Worm (Caenorhabditis elegans) whole organism, L4 larva: ENCODE results near the gene Y22D7AR.14.

Experiments used
- D1046.2 ChIP-seq: fragments of 200-800 bp; sonication (Bioruptor generic); IDR thresholded peaks from 2 replicates; pipeline ENCODE4 v1.3.6; 2022; ENCODE audit warnings: missing genetic modification characterization, missing compliant biosample characterization
- F26F4.8 ChIP-seq: fragments of 200-800 bp; sonication (Bioruptor generic); conservative IDR thresholded peaks from 2 replicates; pipeline ENCODE4 v1.3.6; 2022; ENCODE audit warnings: missing genetic modification characterization, missing compliant biosample characterization
- T26A8.4 ChIP-seq: fragments of 200-800 bp; sonication (Bioruptor generic); IDR thresholded peaks from 2 replicates; pipeline ENCODE4 v1.3.6; 2022; ENCODE audit warnings: missing genetic modification characterization, missing compliant biosample characterization
- Y48G9A.11 ChIP-seq: fragments of 200-800 bp; sonication (Bioruptor generic); IDR thresholded peaks from 2 replicates; pipeline ENCODE4 v1.3.6; 2022; ENCODE audit warnings: missing genetic modification reagents, missing genetic modification characterization, missing compliant biosample characterization
- Y5F2A.4 ChIP-seq: fragments of 200-800 bp; sonication (Bioruptor generic); optimal IDR thresholded peaks from 2 replicates; lab custom pipeline; 2018; ENCODE audit warnings: mild to moderate bottlenecking, missing genetic modification characterization, missing compliant biosample characterization
- ZK546.5 ChIP-seq, 2 experiments: sonication (generic microtip); optimal IDR thresholded peaks; 2 replicates each; lab custom pipeline; 2017; ENCODE audit warnings: missing biosample characterization in 2 of 2, missing genetic modification characterization in 2 of 2
- aha-1 ChIP-seq: fragments of 150-350 bp; peaks from one replicate; lab custom pipeline; 2014; ENCODE audit warnings: missing biosample characterization, missing genetic modification characterization
- arid-1 ChIP-seq: fragments of 200-800 bp; sonication (Bioruptor generic); conservative IDR thresholded peaks from 2 replicates; pipeline ENCODE4 v1.3.6; 2022; ENCODE audit warnings: missing genetic modification reagents, missing genetic modification characterization, missing compliant biosample characterization
- ceh-62 ChIP-seq: sonication (generic microtip); optimal IDR thresholded peaks from 2 replicates; lab custom pipeline; 2017; ENCODE audit warnings: missing biosample characterization, missing genetic modification characterization
- ces-1 ChIP-seq: fragments of 150-350 bp; sonication (generic microtip); optimal IDR thresholded peaks from 4 replicates; lab custom pipeline; 2014; ENCODE audit warnings: missing biosample characterization, missing genetic modification reagents, missing genetic modification characterization
- ctbp-1 ChIP-seq: fragments of 200-800 bp; sonication (Bioruptor generic); IDR thresholded peaks from 2 replicates; pipeline ENCODE4 v1.3.6; 2022; ENCODE audit warnings: missing genetic modification reagents, missing genetic modification characterization, missing compliant biosample characterization
- dmd-6 ChIP-seq: fragments of 200-800 bp; sonication (Bioruptor generic); IDR thresholded peaks from 2 replicates; pipeline ENCODE4 v1.3.6; 2022; ENCODE audit warnings: missing genetic modification reagents, missing genetic modification characterization, missing compliant biosample characterization
- dpl-1 ChIP-seq: fragments of 150-350 bp; optimal IDR thresholded peaks from 2 replicates; lab custom pipeline; 2014; ENCODE audit warnings: missing biosample characterization, missing genetic modification reagents, missing genetic modification characterization
- fkh-10 ChIP-seq: fragments of 150-350 bp; optimal IDR thresholded peaks from 2 replicates; lab custom pipeline; 2014; ENCODE audit warnings: missing biosample characterization, missing genetic modification reagents, missing genetic modification characterization
- hlh-30 ChIP-seq: sonication (generic microtip); optimal IDR thresholded peaks from 2 replicates; lab custom pipeline; 2017; ENCODE audit warnings: antibody characterized with exemption, mild to moderate bottlenecking, missing genetic modification characterization, missing compliant biosample characterization; ENCODE audit not compliant: insufficient read depth
- jun-1 ChIP-seq: fragments of 150-350 bp; optimal IDR thresholded peaks from 2 replicates; lab custom pipeline; 2014; ENCODE audit warnings: missing biosample characterization, missing genetic modification reagents, missing genetic modification characterization
- lim-7 ChIP-seq: fragments of 200-800 bp; sonication (Bioruptor generic); IDR thresholded peaks from 2 replicates; pipeline ENCODE4 v1.3.6; 2022; ENCODE audit warnings: missing genetic modification characterization, missing compliant biosample characterization
- lin-38 ChIP-seq: fragments of 200-800 bp; sonication (Bioruptor generic); IDR thresholded peaks from 2 replicates; pipeline ENCODE4 v1.3.6; 2022; ENCODE audit warnings: missing genetic modification reagents, missing genetic modification characterization, missing compliant biosample characterization
- lir-3 ChIP-seq: sonication (generic microtip); optimal IDR thresholded peaks from 2 replicates; lab custom pipeline; 2016; ENCODE audit warnings: mild to moderate bottlenecking, missing genetic modification characterization, missing compliant biosample characterization
- lsy-2 ChIP-seq, 2 experiments: fragments of 150-350 bp in 1 of 2; sonication (generic microtip) in 1 of 2; optimal IDR thresholded peaks; 2 replicates each; lab custom pipeline; 2014 to 2017; ENCODE audit warnings: missing biosample characterization in 2 of 2, missing genetic modification characterization in 2 of 2
- mep-1 ChIP-seq: fragments of 150-350 bp; sonication (generic microtip); optimal IDR thresholded peaks from 3 replicates; lab custom pipeline; 2014; ENCODE audit warnings: missing biosample characterization, missing genetic modification characterization
- mxl-2 ChIP-seq: fragments of 200-800 bp; sonication (Bioruptor generic); conservative IDR thresholded peaks from 2 replicates; pipeline ENCODE4 v1.3.6; 2022; ENCODE audit warnings: missing genetic modification reagents, missing genetic modification characterization, missing compliant biosample characterization
- mxl-3 ChIP-seq: fragments of 200-800 bp; sonication (Bioruptor generic); optimal IDR thresholded peaks from 2 replicates; lab custom pipeline; 2018; ENCODE audit warnings: mild to moderate bottlenecking, missing genetic modification characterization, missing compliant biosample characterization
- nhr-237 ChIP-seq: sonication (generic microtip); optimal IDR thresholded peaks from 2 replicates; lab custom pipeline; 2017; ENCODE audit warnings: missing biosample characterization, missing genetic modification characterization
- nhr-25 ChIP-seq: sonication (generic microtip); optimal IDR thresholded peaks from 2 replicates; lab custom pipeline; 2017; ENCODE audit warnings: missing genetic modification characterization, mild to moderate bottlenecking, missing compliant biosample characterization, antibody characterized with exemption, moderate library complexity, borderline replicate concordance; ENCODE audit not compliant: insufficient read depth
- nhr-41 ChIP-seq: fragments of 200-800 bp; sonication (Bioruptor generic); IDR thresholded peaks from 2 replicates; pipeline ENCODE4 v1.3.6; 2022; ENCODE audit warnings: missing genetic modification reagents, missing genetic modification characterization, missing compliant biosample characterization
- nhr-6 ChIP-seq: fragments of 150-350 bp; optimal IDR thresholded peaks from 2 replicates; lab custom pipeline; 2014; ENCODE audit warnings: missing biosample characterization, missing genetic modification characterization
- nhr-76 ChIP-seq: fragments of 150-350 bp; optimal IDR thresholded peaks from 2 replicates; lab custom pipeline; 2014; ENCODE audit warnings: missing biosample characterization, missing genetic modification characterization
- nhr-77 ChIP-seq: fragments of 150-350 bp; optimal IDR thresholded peaks from 2 replicates; lab custom pipeline; 2014; ENCODE audit warnings: missing biosample characterization, missing genetic modification characterization
- pqm-1 ChIP-seq: sonication (generic microtip); optimal IDR thresholded peaks from 2 replicates; lab custom pipeline; 2017; ENCODE audit warnings: missing biosample characterization, missing genetic modification characterization
- set-16 ChIP-seq: fragments of 200-800 bp; sonication (Bioruptor generic); IDR thresholded peaks from 2 replicates; pipeline ENCODE4 v1.3.6; 2022; ENCODE audit warnings: missing genetic modification reagents, missing genetic modification characterization, missing compliant biosample characterization
- snpc-1.2 ChIP-seq: fragments of 200-800 bp; sonication (Bioruptor generic); IDR thresholded peaks from 2 replicates; pipeline ENCODE4 v1.3.6; 2022; ENCODE audit warnings: missing genetic modification reagents, missing genetic modification characterization, missing compliant biosample characterization
- spr-1 ChIP-seq: sonication (generic microtip); optimal IDR thresholded peaks from 2 replicates; lab custom pipeline; 2016; ENCODE audit warnings: mild to moderate bottlenecking, missing genetic modification characterization, missing compliant biosample characterization
- tag-97 ChIP-seq: fragments of 200-800 bp; sonication (Bioruptor generic); IDR thresholded peaks from 2 replicates; pipeline ENCODE4 v1.3.6; 2022; ENCODE audit warnings: missing genetic modification characterization, missing compliant biosample characterization
- tra-1 ChIP-seq: fragments of 200-800 bp; sonication (Bioruptor generic); IDR thresholded peaks from 2 replicates; pipeline ENCODE4 v1.3.6; 2022; ENCODE audit warnings: missing genetic modification reagents, missing genetic modification characterization, missing compliant biosample characterization
- unc-62 ChIP-seq, 3 experiments: fragments of 150-350 bp in 1 of 3; sonication (generic microtip); optimal IDR thresholded peaks in 2 of 3; peaks in 1 of 3; 1 replicate in 1 of 3; 2 replicates in 2 of 3; lab custom pipeline; 2014 to 2017; ENCODE audit warnings: missing biosample characterization in 3 of 3, missing genetic modification characterization in 3 of 3, missing genetic modification reagents in 3 of 3, missing genotype in 1 of 3
- vab-7 ChIP-seq: fragments of 200-800 bp; sonication (Bioruptor generic); IDR thresholded peaks from 2 replicates; pipeline ENCODE4 v1.3.6; 2022; ENCODE audit warnings: missing genetic modification reagents, missing genetic modification characterization, missing compliant biosample characterization
- zag-1 ChIP-seq: fragments of 150-350 bp; optimal IDR thresholded peaks from 2 replicates; lab custom pipeline; 2014; ENCODE audit warnings: missing biosample characterization, missing genetic modification characterization
- zfp-3 ChIP-seq: fragments of 200-800 bp; sonication (Bioruptor generic); conservative IDR thresholded peaks from 2 replicates; pipeline ENCODE4 v1.3.6; 2022; ENCODE audit warnings: missing genetic modification reagents, missing genetic modification characterization, missing compliant biosample characterization
- ztf-7 ChIP-seq: fragments of 150-350 bp; optimal IDR thresholded peaks from 2 replicates; lab custom pipeline; 2014; ENCODE audit warnings: missing biosample characterization, missing genetic modification characterization

Gene Y22D7AR.14

ce11 chrIII:1689927-1690326 lies at the start of gene Y22D7AR.14:
Gene Y22D7AR.14 (minus strand): TSS chrIII:1690027.
- TF ChIP-seq Y5F2A.4, result no peak
- no peak for TF ChIP-seq lsy-2 (tag; optimal IDR thresholded peaks at IDR 0.05; lab: Kevin White, UChicago)
- no peak for TF ChIP-seq ceh-62 (tag; lab: Kevin White, UChicago)
- no peak for TF ChIP-seq mep-1 (tag; lab: Kevin White, UChicago)
- no peak for TF ChIP-seq Y48G9A.11 (GFP tag; lab: Robert Waterston, UW)
- TF ChIP-seq zfp-3 (GFP tag; lab: Robert Waterston, UW), result no peak
- TF ChIP-seq unc-62 (GFP tag; optimal IDR thresholded peaks at IDR 0.05 in 1 of 2; lab: Kevin White, UChicago), result no peak
- TF ChIP-seq unc-62 (tag; optimal IDR thresholded peaks at IDR 0.05; lab: Kevin White, UChicago), result no peak
- no peak for TF ChIP-seq D1046.2 (GFP tag; lab: Robert Waterston, UW)
- TF ChIP-seq pqm-1, result no peak
- no peak for TF ChIP-seq zag-1 (tag; lab: Kevin White, UChicago)

ce11 chrIII:1733412-1733811 lies 43.6 kb upstream of the Y22D7AR.14 start:
- TF ChIP-seq unc-62 (GFP tag; optimal IDR thresholded peaks at IDR 0.05 in 1 of 2; lab: Kevin White, UChicago), result peak in 1 of 2 experiments; percentile 6
- TF ChIP-seq unc-62 (tag; optimal IDR thresholded peaks at IDR 0.05; lab: Kevin White, UChicago), result no peak
- no peak for TF ChIP-seq nhr-76 (tag; lab: Kevin White, UChicago)
- TF ChIP-seq fkh-10 (GFP tag; lab: Kevin White, UChicago), result peak; percentile 31
- TF ChIP-seq mxl-3 (GFP tag; lab: Kevin White, UChicago), result no peak

- TF ChIP-seq set-16 (peak; percentile 28; the same call in 1 of the 2 replicates), lin-38 (no peak), lir-3 (tag; lab: Kevin White, UChicago) (no peak)
Measured at ce11 chrIII:1733001-1733400, 43.2 kb upstream of the Y22D7AR.14 start, which contains the start of gene ser-4. Gene ser-4 (minus strand): TSS chrIII:1733101.

ce11 chrIII:1731850-1732249 lies 42.0 kb upstream of the Y22D7AR.14 start:
- peak; percentile 80 for TF ChIP-seq ces-1
- no peak for TF ChIP-seq lim-7 (GFP tag; lab: Robert Waterston, UW)
- no peak for TF ChIP-seq lsy-2 (tag; optimal IDR thresholded peaks at IDR 0.05; lab: Kevin White, UChicago)
- no peak for TF ChIP-seq ZK546.5 (tag; optimal IDR thresholded peaks at IDR 0.05; lab: Kevin White, UChicago)
- no peak for TF ChIP-seq ctbp-1 (GFP tag; lab: Robert Waterston, UW)
- TF ChIP-seq aha-1 (tag; lab: Kevin White, UChicago), result peak; percentile 70
- no peak for TF ChIP-seq snpc-1.2 (GFP tag; lab: Robert Waterston, UW)
- TF ChIP-seq mxl-2 (GFP tag; lab: Robert Waterston, UW), result no peak
- peak; percentile 80 for TF ChIP-seq fkh-10 (GFP tag; lab: Kevin White, UChicago)
- no peak for TF ChIP-seq nhr-77 (tag; lab: Kevin White, UChicago)
- TF ChIP-seq nhr-25 (tag; lab: Kevin White, UChicago), result no peak
- no peak for TF ChIP-seq arid-1
- TF ChIP-seq spr-1 (tag; lab: Kevin White, UChicago), result no peak

- TF ChIP-seq dmd-6 (no peak), T26A8.4 (no peak), jun-1 (no peak), spr-1 (tag; lab: Kevin White, UChicago) (no peak), dpl-1 (GFP tag; lab: Kevin White, UChicago) (no peak), hlh-30 (tag; lab: Kevin White, UChicago) (no peak), tag-97 (GFP tag; lab: Robert Waterston, UW) (no peak), nhr-6 (tag; lab: Kevin White, UChicago) (no peak), nhr-41 (GFP tag; lab: Robert Waterston, UW) (no peak), ztf-7 (tag; lab: Kevin White, UChicago) (no peak), D1046.2 (GFP tag; lab: Robert Waterston, UW) (no peak), nhr-237 (tag; lab: Kevin White, UChicago) (no peak), mxl-2 (GFP tag; lab: Robert Waterston, UW) (no peak), tra-1 (GFP tag; lab: Robert Waterston, UW) (no peak), vab-7 (GFP tag; lab: Robert Waterston, UW) (no peak), F26F4.8 (no peak)
Measured at ce11 chrIII:1718800-1719199, 29.0 kb upstream of the Y22D7AR.14 start.
